Fruit fly (Drosophila melanogaster) ovary, adult (tissue): ENCODE data around the gene CG2691.

Source experiments
- CG17801 ChIP-seq: fragments of 200-800 bp; optimal IDR thresholded peaks from 2 replicates; lab custom pipeline; 2019; ENCODE audit warnings: missing biosample characterization, mild to moderate bottlenecking, missing genetic modification characterization, moderate library complexity; ENCODE audit not compliant: partially characterized antibody

Gene CG2691

DNA sequence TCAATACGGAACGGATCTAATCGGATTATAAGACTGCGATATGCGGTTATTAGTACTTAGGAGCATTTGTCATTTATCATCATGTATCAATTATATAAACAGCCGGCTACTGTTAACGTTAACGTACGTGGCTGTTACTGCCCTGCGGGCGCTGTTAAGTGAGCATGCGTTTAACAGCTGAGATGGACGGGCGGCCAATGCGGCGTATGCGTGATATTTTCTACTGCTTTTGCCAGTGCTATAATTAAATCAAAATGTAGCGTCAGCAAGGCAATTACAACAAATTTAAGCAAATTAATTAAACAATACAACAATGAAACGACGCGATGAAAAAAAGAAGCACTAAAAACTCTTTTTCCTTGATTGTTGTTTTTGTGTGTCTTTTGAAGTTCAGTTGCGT is 13.4 kb upstream of the CG2691 start:
- no peak for TF ChIP-seq CG17801 (GFP tag; lab: Kevin White, UChicago)

- no peak for TF ChIP-seq CG17801 (GFP tag; lab: Kevin White, UChicago)
Observed at dm6 chrX:13636810-13637209, 12.6 kb upstream of the CG2691 start.

- TF ChIP-seq CG17801 (GFP tag; lab: Kevin White, UChicago), result no peak
Observed at dm6 chrX:13635000-13635368, 10.8 kb upstream of the CG2691 start.

dm6 chrX:13634254-13634999 is 10.2 kb upstream of the CG2691 start:
- peak; percentile 79 for TF ChIP-seq CG17801 (GFP tag; lab: Kevin White, UChicago)

dm6 chrX:13633298-13633891 is 9.2 kb upstream of the CG2691 start:
- TF ChIP-seq CG17801 (GFP tag; lab: Kevin White, UChicago), result no peak

dm6 chrX:13632606-13633005 is 8.4 kb upstream of the CG2691 start:
- TF ChIP-seq CG17801 (GFP tag; lab: Kevin White, UChicago), result no peak

- no peak for TF ChIP-seq CG17801 (GFP tag; lab: Kevin White, UChicago)
Observed at dm6 chrX:13630290-13630900, 6.2 kb upstream of the CG2691 start.

- no peak for TF ChIP-seq CG17801 (GFP tag; lab: Kevin White, UChicago)
Observed at dm6 chrX:13629414-13629813, 5.2 kb upstream of the CG2691 start.

DNA sequence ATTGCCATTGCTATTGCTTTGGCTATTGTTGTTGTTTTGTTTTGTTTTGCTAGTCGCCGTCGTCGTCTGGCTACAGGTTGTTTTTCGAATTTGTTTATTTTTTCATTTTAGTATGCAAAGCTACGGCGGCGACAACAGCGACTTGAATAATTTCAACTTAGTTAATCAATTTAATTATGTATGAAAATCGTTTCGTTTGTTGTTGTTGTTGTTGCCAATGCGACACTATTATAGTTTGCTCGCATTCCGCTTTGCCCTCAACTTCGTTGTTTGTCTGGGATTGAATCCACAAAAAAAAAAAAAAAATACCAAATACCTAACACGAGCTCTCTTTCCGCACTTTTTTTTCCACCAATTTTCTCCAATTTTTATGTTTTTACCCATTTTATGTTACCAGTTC is 3.6 kb upstream of the CG2691 start:
- no peak for TF ChIP-seq CG17801 (GFP tag; lab: Kevin White, UChicago)

DNA sequence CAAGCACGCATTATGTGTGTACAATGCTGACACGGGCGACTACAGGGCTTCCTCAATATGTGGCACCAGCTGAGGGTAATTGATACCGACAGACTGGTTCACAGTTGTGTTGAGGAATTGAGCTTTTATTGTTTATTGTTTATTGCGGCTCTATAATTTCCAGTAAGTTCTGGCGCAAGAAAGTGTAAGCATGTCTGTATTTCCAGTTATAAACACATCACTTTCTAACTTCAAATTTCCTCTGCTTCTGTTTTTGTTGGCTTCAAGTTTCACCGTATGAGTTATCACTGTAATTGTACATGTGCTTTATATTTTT is 2.3 kb upstream of the CG2691 start:
- peak; percentile 38 for TF ChIP-seq CG17801 (GFP tag; lab: Kevin White, UChicago)

- TF ChIP-seq CG17801 (GFP tag; lab: Kevin White, UChicago), result no peak
Observed at dm6 chrX:13625888-13626578, 1.8 kb upstream of the CG2691 start.

- TF ChIP-seq CG17801 (GFP tag; lab: Kevin White, UChicago), result no peak
Observed at dm6 chrX:13625080-13625723, 994 bp upstream of the CG2691 start.

DNA sequence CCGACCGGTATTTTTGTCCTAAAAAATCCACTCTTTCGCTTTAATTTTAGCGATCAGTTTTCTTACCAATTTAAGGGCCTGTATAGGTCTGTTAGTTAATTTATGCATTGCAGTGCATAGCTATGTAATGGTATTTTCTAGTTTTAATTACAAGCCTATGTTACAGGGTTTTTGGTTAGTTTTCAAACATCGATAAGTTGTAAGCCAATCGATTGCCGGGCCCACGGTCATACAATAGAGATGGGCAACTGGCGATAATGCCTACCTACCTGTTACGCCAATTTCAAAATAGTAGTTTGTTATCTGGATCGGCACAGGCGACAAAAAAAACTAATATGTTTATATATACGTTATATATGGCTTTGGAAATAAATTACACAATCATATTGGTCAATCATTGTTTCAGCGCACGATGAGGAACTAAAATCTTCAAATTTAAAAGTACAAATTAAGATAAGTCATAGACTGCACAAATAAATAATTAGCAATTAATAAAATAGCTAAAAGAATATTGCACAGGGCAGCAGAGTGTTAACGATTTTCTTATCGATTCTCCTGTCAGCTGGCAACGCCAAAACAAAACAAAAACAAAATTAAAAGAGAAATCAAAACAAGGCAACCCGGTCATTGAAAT is 7.7 kb downstream of the CG2691 start, which contains the start of the genes tth and Tango2:
Gene tth (minus strand): TSS at position 170 of the 634 bp plus-strand sequence.
Gene Tango2 (plus strand): TSS at position 573 of the 634 bp plus-strand sequence.
- peak; percentile 83 for TF ChIP-seq CG17801 (GFP tag; lab: Kevin White, UChicago)

dm6 chrX:13615992-13616391 is 8.2 kb downstream of the CG2691 start:
- peak; percentile 13 for TF ChIP-seq CG17801 (GFP tag; lab: Kevin White, UChicago)
